Fruit fly (Drosophila melanogaster) whole organism, wandering third instar larva: ENCODE results near the gene CG15452.

Experiments
- Abd-B ChIP-seq: fragments of >200 bp; optimal IDR thresholded peaks from 2 replicates; lab custom pipeline; 2017; ENCODE audit warnings: missing biosample characterization, missing genetic modification characterization
- Hr78 ChIP-seq: fragments of >200 bp; optimal IDR thresholded peaks from 2 replicates; lab custom pipeline; 2017; ENCODE audit warnings: missing biosample characterization, missing genetic modification characterization
- N ChIP-seq: fragments of >200 bp; optimal IDR thresholded peaks from 2 replicates; lab custom pipeline; 2018; ENCODE audit warnings: missing biosample characterization, missing external identifiers, missing genetic modification characterization
- br ChIP-seq: fragments of 200-800 bp; sonication (Bioruptor generic); optimal IDR thresholded peaks from 2 replicates; lab custom pipeline; 2016; ENCODE audit warnings: missing biosample characterization, missing genetic modification characterization
- dsf ChIP-seq: sonication (Bioruptor generic); optimal IDR thresholded peaks from 2 replicates; lab custom pipeline; 2016; ENCODE audit warnings: missing biosample characterization, missing genetic modification characterization, borderline replicate concordance
- psq ChIP-seq: fragments of 200-800 bp; sonication (Bioruptor generic); optimal IDR thresholded peaks from 3 replicates; lab custom pipeline; 2017; ENCODE audit warnings: missing biosample characterization, mild to moderate bottlenecking, missing genetic modification characterization, moderate library complexity

- TF ChIP-seq psq (GFP tag; lab: Kevin White, UChicago) (no peak), N (GFP tag; lab: Kevin White, UChicago) (no peak), dsf (GFP tag; lab: Kevin White, UChicago) (no peak), Abd-B (GFP tag; lab: Kevin White, UChicago) (no peak), Hr78 (GFP tag; lab: Kevin White, UChicago) (no peak), br (no peak)
Observed at dm6 chrX:20745865-20746264, at the start of gene CG15452.
